Worm (Caenorhabditis elegans) whole organism, young adult: ENCODE results near the gene algn-2.

Experiments
- B0261.1 ChIP-seq: sonication (generic microtip); optimal IDR thresholded peaks from 2 replicates; lab custom pipeline; 2016; ENCODE audit warnings: mild to moderate bottlenecking, missing genetic modification characterization, moderate library complexity, missing compliant biosample characterization
- D2030.7 ChIP-seq: fragments of 200-800 bp; sonication (Bioruptor generic); IDR thresholded peaks from 2 replicates; pipeline ENCODE4 v1.3.6; 2022; ENCODE audit warnings: missing genetic modification reagents, missing genetic modification characterization, missing compliant biosample characterization
- F10E7.11 ChIP-seq: sonication (generic microtip); optimal IDR thresholded peaks from 2 replicates; lab custom pipeline; 2017; ENCODE audit warnings: mild to moderate bottlenecking, missing genetic modification characterization, moderate library complexity, missing compliant biosample characterization
- F22D6.2 ChIP-seq: sonication (generic microtip); optimal IDR thresholded peaks from 2 replicates; lab custom pipeline; 2016; ENCODE audit warnings: mild to moderate bottlenecking, missing genetic modification characterization, missing compliant biosample characterization
- F37B4.10 ChIP-seq: fragments of 200-800 bp; sonication (Bioruptor generic); IDR thresholded peaks from 2 replicates; pipeline ENCODE4 v1.3.6; 2022; ENCODE audit warnings: missing genetic modification characterization, missing compliant biosample characterization
- F55B11.4 ChIP-seq: sonication (generic microtip); optimal IDR thresholded peaks from 2 replicates; lab custom pipeline; 2016; ENCODE audit warnings: missing compliant biosample characterization, missing genetic modification characterization, borderline replicate concordance; ENCODE audit not compliant: insufficient read depth
- F57A8.1 ChIP-seq: fragments of 200-800 bp; sonication (Bioruptor generic); optimal IDR thresholded peaks from 2 replicates; lab custom pipeline; 2018; ENCODE audit warnings: mild to moderate bottlenecking, missing genetic modification characterization, moderate library complexity, missing compliant biosample characterization
- T07F8.4 ChIP-seq: sonication (generic microtip); optimal IDR thresholded peaks from 2 replicates; lab custom pipeline; 2016; ENCODE audit warnings: mild to moderate bottlenecking, missing genetic modification characterization, moderate library complexity, missing compliant biosample characterization
- Y56A3A.18 ChIP-seq: fragments of 200-800 bp; sonication (Bioruptor generic); IDR thresholded peaks from 2 replicates; pipeline ENCODE4 v1.3.6; 2022; ENCODE audit warnings: missing genetic modification reagents, missing genetic modification characterization, missing compliant biosample characterization
- Y67H2A.10 ChIP-seq: fragments of 200-800 bp; sonication (Bioruptor generic); conservative IDR thresholded peaks from 2 replicates; pipeline ENCODE4 v1.3.6; 2022; ENCODE audit warnings: missing genetic modification reagents, missing genetic modification characterization, missing compliant biosample characterization
- ZK185.1 ChIP-seq: sonication (generic microtip); optimal IDR thresholded peaks from 2 replicates; lab custom pipeline; 2016; ENCODE audit warnings: mild to moderate bottlenecking, missing genetic modification characterization, missing compliant biosample characterization; ENCODE audit not compliant: poor library complexity, severe bottlenecking
- aptf-3 ChIP-seq: fragments of 200-800 bp; sonication (Bioruptor generic); IDR thresholded peaks from 2 replicates; pipeline ENCODE4 v1.3.6; 2022; ENCODE audit warnings: missing genetic modification characterization, missing compliant biosample characterization
- atf-7 ChIP-seq: sonication (generic microtip); optimal IDR thresholded peaks from 2 replicates; lab custom pipeline; 2017; ENCODE audit warnings: mild to moderate bottlenecking, missing genetic modification characterization, missing compliant biosample characterization
- attf-3 ChIP-seq: fragments of 200-800 bp; sonication (Bioruptor generic); conservative IDR thresholded peaks from 2 replicates; pipeline ENCODE4 v1.3.6; 2022; ENCODE audit warnings: missing genetic modification reagents, missing genetic modification characterization, missing compliant biosample characterization
- ceh-79 ChIP-seq: sonication (generic microtip); optimal IDR thresholded peaks from 2 replicates; lab custom pipeline; 2017; ENCODE audit warnings: mild to moderate bottlenecking, missing genetic modification characterization, missing compliant biosample characterization
- die-1 ChIP-seq: sonication (generic microtip); optimal IDR thresholded peaks from 2 replicates; lab custom pipeline; 2016; ENCODE audit warnings: missing genotype, mild to moderate bottlenecking, missing genetic modification characterization, missing compliant biosample characterization
- dpff-1 ChIP-seq: sonication (generic microtip); optimal IDR thresholded peaks from 2 replicates; lab custom pipeline; 2017; ENCODE audit warnings: mild to moderate bottlenecking, missing genetic modification characterization, missing compliant biosample characterization
- efl-1 ChIP-seq: fragments of 150-350 bp; optimal IDR thresholded peaks from 2 replicates; lab custom pipeline; 2014; ENCODE audit warnings: missing biosample characterization, missing genetic modification reagents, missing genetic modification characterization
- egl-18 ChIP-seq: fragments of 200-800 bp; sonication (Bioruptor generic); IDR thresholded peaks from 2 replicates; pipeline ENCODE4 v1.3.6; 2022; ENCODE audit warnings: missing genetic modification reagents, missing genetic modification characterization, missing compliant biosample characterization
- fkh-3 ChIP-seq: sonication (generic microtip); optimal IDR thresholded peaks from 2 replicates; lab custom pipeline; 2016; ENCODE audit warnings: mild to moderate bottlenecking, missing genetic modification characterization, missing compliant biosample characterization
- hlh-12 ChIP-seq: sonication (generic microtip); optimal IDR thresholded peaks from 2 replicates; lab custom pipeline; 2016; ENCODE audit warnings: missing genetic modification characterization, missing compliant biosample characterization
- hmg-1.2 ChIP-seq: fragments of 200-800 bp; sonication (Bioruptor generic); IDR thresholded peaks from 2 replicates; pipeline ENCODE4 v1.3.6; 2022; ENCODE audit warnings: missing genetic modification reagents, missing genetic modification characterization, missing compliant biosample characterization
- lag-1 ChIP-seq: fragments of 200-800 bp; sonication (Bioruptor generic); IDR thresholded peaks from 2 replicates; pipeline ENCODE4 v1.3.6; 2022; ENCODE audit warnings: missing genetic modification reagents, missing genetic modification characterization, missing compliant biosample characterization
- let-526 ChIP-seq: fragments of 200-800 bp; sonication (Bioruptor generic); IDR thresholded peaks from 2 replicates; pipeline ENCODE4 v1.3.6; 2022; ENCODE audit warnings: missing genetic modification reagents, missing genetic modification characterization, missing compliant biosample characterization
- let-607 ChIP-seq, 2 experiments: fragments of 200-800 bp in 1 of 2; sonication (Bioruptor generic) in 1 of 2; sonication (generic microtip) in 1 of 2; optimal IDR thresholded peaks; 2 replicates each; lab custom pipeline; 2016 to 2018; ENCODE audit warnings: mild to moderate bottlenecking in 2 of 2, missing compliant biosample characterization in 2 of 2, missing genetic modification characterization in 2 of 2, moderate library complexity in 2 of 2, missing genotype in 1 of 2
- lir-1 ChIP-seq: fragments of 200-800 bp; sonication (Bioruptor generic); conservative IDR thresholded peaks from 2 replicates; pipeline ENCODE4 v1.3.6; 2022; ENCODE audit warnings: missing genetic modification reagents, missing genetic modification characterization, missing compliant biosample characterization
- madf-6 ChIP-seq: fragments of 200-800 bp; sonication (Bioruptor generic); IDR thresholded peaks from 2 replicates; pipeline ENCODE4 v1.3.6; 2022; ENCODE audit warnings: missing genetic modification reagents, missing genetic modification characterization, missing compliant biosample characterization
- madf-8 ChIP-seq: fragments of 200-800 bp; sonication (Bioruptor generic); conservative IDR thresholded peaks from 2 replicates; pipeline ENCODE4 v1.3.6; 2022; ENCODE audit warnings: missing genetic modification reagents, missing genetic modification characterization, missing compliant biosample characterization
- mcd-1 ChIP-seq: fragments of 200-800 bp; sonication (Bioruptor generic); IDR thresholded peaks from 2 replicates; pipeline ENCODE4 v1.3.6; 2022; ENCODE audit warnings: missing genetic modification reagents, missing genetic modification characterization, missing compliant biosample characterization
- nfya-1 ChIP-seq: sonication (generic microtip); optimal IDR thresholded peaks from 2 replicates; lab custom pipeline; 2017; ENCODE audit warnings: antibody characterized with exemption, missing compliant biosample characterization, missing genetic modification characterization, borderline replicate concordance; ENCODE audit not compliant: insufficient read depth
- nhr-120 ChIP-seq: fragments of 200-800 bp; sonication (Bioruptor generic); IDR thresholded peaks from 2 replicates; pipeline ENCODE4 v1.3.6; 2022; ENCODE audit warnings: missing genetic modification characterization, missing compliant biosample characterization
- nhr-27 ChIP-seq: fragments of 200-800 bp; sonication (Bioruptor generic); optimal IDR thresholded peaks from 2 replicates; lab custom pipeline; 2018; ENCODE audit warnings: mild to moderate bottlenecking, missing genetic modification characterization, moderate library complexity, missing compliant biosample characterization
- pbrm-1 ChIP-seq: fragments of 200-800 bp; sonication (Bioruptor generic); IDR thresholded peaks from 2 replicates; pipeline ENCODE4 v1.3.6; 2022; ENCODE audit warnings: missing genetic modification reagents, missing genetic modification characterization, missing compliant biosample characterization
- rcor-1 ChIP-seq: fragments of 200-800 bp; sonication (Bioruptor generic); IDR thresholded peaks from 2 replicates; pipeline ENCODE4 v1.3.6; 2022; ENCODE audit warnings: missing genetic modification reagents, missing genetic modification characterization, missing compliant biosample characterization
- sea-2 ChIP-seq: fragments of 200-800 bp; sonication (Bioruptor generic); IDR thresholded peaks from 2 replicates; pipeline ENCODE4 v1.3.6; 2022; ENCODE audit warnings: missing genetic modification characterization, missing compliant biosample characterization
- snpc-1.3 ChIP-seq: sonication (generic microtip); optimal IDR thresholded peaks from 2 replicates; lab custom pipeline; 2017; ENCODE audit warnings: missing genetic modification characterization, mild to moderate bottlenecking, missing compliant biosample characterization, antibody characterized with exemption, moderate library complexity, missing genotype, missing genetic modification reagents; ENCODE audit not compliant: insufficient read depth
- tlf-1 ChIP-seq: fragments of 200-800 bp; sonication (Bioruptor generic); optimal IDR thresholded peaks from 2 replicates; lab custom pipeline; 2018; ENCODE audit warnings: mild to moderate bottlenecking, missing genetic modification characterization, missing compliant biosample characterization
- ztf-22 ChIP-seq: fragments of 200-800 bp; sonication (Bioruptor generic); optimal IDR thresholded peaks from 2 replicates; lab custom pipeline; 2018; ENCODE audit warnings: mild to moderate bottlenecking, missing genetic modification characterization, moderate library complexity, missing compliant biosample characterization
- ztf-26 ChIP-seq: sonication (generic microtip); optimal IDR thresholded peaks from 2 replicates; lab custom pipeline; 2017; ENCODE audit warnings: missing genetic modification characterization, missing compliant biosample characterization

The algn-2 gene

ce11 chrII:5358137-5358745 is 16.8 kb upstream of the algn-2 start, which contains the start of the genes F09E5.11 and bmy-1 (continued):
- TF ChIP-seq efl-1 (GFP tag; lab: Kevin White, UChicago) (peak; percentile 17), snpc-1.3 (tag; lab: Kevin White, UChicago) (no peak), F57A8.1 (no peak), F37B4.10 (GFP tag; lab: Robert Waterston, UW) (no peak), dpff-1 (tag; lab: Kevin White, UChicago) (no peak), F55B11.4 (tag; lab: Kevin White, UChicago) (no peak), Y67H2A.10 (peak; percentile 86), F10E7.11 (tag; lab: Kevin White, UChicago) (no peak), let-607 (tag; optimal IDR thresholded peaks at IDR 0.05; lab: Kevin White, UChicago) (peak in 1 of 2 experiments; percentile 45), egl-18 (GFP tag; lab: Robert Waterston, UW) (no peak), ztf-22 (GFP tag; lab: Kevin White, UChicago) (no peak), tlf-1 (GFP tag; lab: Kevin White, UChicago) (peak; percentile 61), D2030.7 (peak; percentile 79), fkh-3 (tag; lab: Kevin White, UChicago) (no peak), T07F8.4 (tag; lab: Kevin White, UChicago) (no peak), ZK185.1 (tag; lab: Kevin White, UChicago) (peak; percentile 80), lir-1 (GFP tag; lab: Robert Waterston, UW) (peak; percentile 86), ceh-79 (tag; lab: Kevin White, UChicago) (no peak), attf-3 (GFP tag; lab: Robert Waterston, UW) (peak; percentile 50; the same call in 1 of the 2 replicates), Y56A3A.18 (GFP tag; lab: Robert Waterston, UW) (no peak), let-526 (peak; percentile 91), nhr-120 (no peak), ztf-26 (tag; lab: Kevin White, UChicago) (peak; percentile 7), die-1 (tag; lab: Kevin White, UChicago) (peak; percentile 8), F22D6.2 (tag; lab: Kevin White, UChicago) (no peak), madf-8 (peak; percentile 60), pbrm-1 (peak; percentile 84), lag-1 (no peak), atf-7 (peak; percentile 81), B0261.1 (tag; lab: Kevin White, UChicago) (peak; percentile 26), madf-6 (GFP tag; lab: Robert Waterston, UW) (peak; percentile 70), nfya-1 (tag; lab: Kevin White, UChicago) (no peak)
- TF ChIP-seq, all 124 proteins: peak for 75

ce11 chrII:5359252-5359651 is 15.8 kb upstream of the algn-2 start, which contains the start of gene sec-6:
TSS of gene sec-6 (plus strand) at chrII:5359552.
- no peak for TF ChIP-seq egl-18 (GFP tag; lab: Robert Waterston, UW)
- TF ChIP-seq sea-2: no peak
- TF ChIP-seq rcor-1 (GFP tag; lab: Robert Waterston, UW): no peak
- no peak for TF ChIP-seq hmg-1.2 (GFP tag; lab: Robert Waterston, UW)
- TF ChIP-seq nhr-27: no peak
- no peak for TF ChIP-seq hlh-12 (tag; lab: Kevin White, UChicago)
- no peak for TF ChIP-seq lir-1 (GFP tag; lab: Robert Waterston, UW)
- TF ChIP-seq mcd-1: no peak
- TF ChIP-seq aptf-3 (GFP tag; lab: Robert Waterston, UW): no peak
- TF ChIP-seq, all 124 proteins: peak for 0
